Worm (Caenorhabditis elegans) whole organism, young adult: ENCODE data around the gene fbxb-79.

Source experiments
- F37B4.10 ChIP-seq: fragments of 200-800 bp; sonication (Bioruptor generic); IDR thresholded peaks from 2 replicates; pipeline ENCODE4 v1.3.6; 2022; ENCODE audit warnings: missing genetic modification characterization, missing compliant biosample characterization
- F49E8.2 ChIP-seq: sonication (generic microtip); optimal IDR thresholded peaks from 3 replicates; lab custom pipeline; 2017; ENCODE audit warnings: missing genetic modification characterization, mild to moderate bottlenecking, missing compliant biosample characterization, antibody characterized with exemption, moderate library complexity; ENCODE audit not compliant: insufficient read depth
- bed-1 ChIP-seq: fragments of 200-800 bp; sonication (Bioruptor generic); IDR thresholded peaks from 2 replicates; pipeline ENCODE4 v1.3.6; 2022; ENCODE audit warnings: missing genetic modification reagents, missing genetic modification characterization, missing compliant biosample characterization
- lag-1 ChIP-seq: fragments of 200-800 bp; sonication (Bioruptor generic); IDR thresholded peaks from 2 replicates; pipeline ENCODE4 v1.3.6; 2022; ENCODE audit warnings: missing genetic modification reagents, missing genetic modification characterization, missing compliant biosample characterization
- lin-40 ChIP-seq: sonication (generic microtip); optimal IDR thresholded peaks from 2 replicates; lab custom pipeline; 2016; ENCODE audit warnings: missing genetic modification characterization, mild to moderate bottlenecking, missing compliant biosample characterization, missing genotype, missing genetic modification reagents
- lir-1 ChIP-seq: fragments of 200-800 bp; sonication (Bioruptor generic); conservative IDR thresholded peaks from 2 replicates; pipeline ENCODE4 v1.3.6; 2022; ENCODE audit warnings: missing genetic modification reagents, missing genetic modification characterization, missing compliant biosample characterization
- rcor-1 ChIP-seq: fragments of 200-800 bp; sonication (Bioruptor generic); IDR thresholded peaks from 2 replicates; pipeline ENCODE4 v1.3.6; 2022; ENCODE audit warnings: missing genetic modification reagents, missing genetic modification characterization, missing compliant biosample characterization
- unc-62 ChIP-seq: fragments of 150-350 bp; optimal IDR thresholded peaks from 2 replicates; lab custom pipeline; 2014; ENCODE audit warnings: missing biosample characterization, missing genetic modification reagents, missing genetic modification characterization

- TF ChIP-seq F49E8.2 (no peak), lir-1 (no peak), F37B4.10 (GFP tag; lab: Robert Waterston, UW) (no peak), lin-40 (tag; lab: Kevin White, UChicago) (no peak), bed-1 (no peak), unc-62 (no peak), rcor-1 (no peak), lag-1 (GFP tag; lab: Robert Waterston, UW) (no peak)
Measured at ce11 chrIV:11183013-11183412, 6.3 kb downstream of the fbxb-79 start, which contains the start of gene prx-14.
